Fruit fly (Drosophila melanogaster) whole organism, embryonic: ENCODE results near the gene Root.
A peak's percentile ranks its signal among the peaks of the same experiment; 100 is the strongest.

ENCODE experiments used
- B-H2 ChIP-seq: fragments of 200-800 bp; sonication (Bioruptor generic); optimal IDR thresholded peaks from 2 replicates; lab custom pipeline; 2018; ENCODE audit warnings: missing biosample characterization, mild to moderate bottlenecking, missing genetic modification characterization
- BtbVII ChIP-seq: fragments of 200-800 bp; sonication (Bioruptor generic); optimal IDR thresholded peaks from 3 replicates; lab custom pipeline; 2017; ENCODE audit warnings: missing biosample characterization, mild to moderate bottlenecking, missing genetic modification characterization
- CG10543 ChIP-seq: fragments of 200-800 bp; sonication (Bioruptor generic); optimal IDR thresholded peaks from 3 replicates; lab custom pipeline; 2017; ENCODE audit warnings: missing biosample characterization, mild to moderate bottlenecking, missing genetic modification characterization, moderate library complexity
- CG11504 ChIP-seq: fragments of 200-800 bp; sonication (Bioruptor generic); optimal IDR thresholded peaks from 3 replicates; lab custom pipeline; 2019; ENCODE audit warnings: missing biosample characterization, mild to moderate bottlenecking, missing genetic modification characterization, moderate library complexity
- CG12299 ChIP-seq: fragments of 200-800 bp; sonication (Bioruptor generic); optimal IDR thresholded peaks from 2 replicates; lab custom pipeline; 2018; ENCODE audit warnings: missing biosample characterization, mild to moderate bottlenecking, missing genetic modification characterization
- CG14014 ChIP-seq: fragments of 200-800 bp; sonication (Bioruptor generic); IDR thresholded peaks from 2 replicates; pipeline ENCODE4 v1.3.6; 2022; ENCODE audit warnings: missing biosample characterization, missing genetic modification characterization
- CG15269 ChIP-seq: fragments of 200-800 bp; sonication (Bioruptor generic); optimal IDR thresholded peaks from 2 replicates; lab custom pipeline; 2018; ENCODE audit warnings: missing biosample characterization, mild to moderate bottlenecking, missing genetic modification characterization, moderate library complexity
- CG15601 ChIP-seq: fragments of 200-800 bp; sonication (Bioruptor generic); optimal IDR thresholded peaks from 3 replicates; lab custom pipeline; 2019; ENCODE audit warnings: missing biosample characterization, mild to moderate bottlenecking, missing genetic modification characterization, moderate library complexity
- CG16863 ChIP-seq: fragments of 200-800 bp; sonication (Bioruptor generic); optimal IDR thresholded peaks from 3 replicates; lab custom pipeline; 2016; ENCODE audit warnings: missing biosample characterization, missing genetic modification characterization
- CG2678 ChIP-seq: fragments of 200-800 bp; sonication (Bioruptor generic); optimal IDR thresholded peaks from 3 replicates; lab custom pipeline; 2019; ENCODE audit warnings: missing biosample characterization, mild to moderate bottlenecking, missing genetic modification characterization, moderate library complexity
- CG34376 ChIP-seq: fragments of 200-800 bp; sonication (Bioruptor generic); optimal IDR thresholded peaks from 2 replicates; lab custom pipeline; 2018; ENCODE audit warnings: missing biosample characterization, mild to moderate bottlenecking, missing genetic modification characterization
- CG8478 ChIP-seq: fragments of >200 bp; optimal IDR thresholded peaks from 2 replicates; lab custom pipeline; 2018
- CG8924 ChIP-seq: fragments of 200-800 bp; optimal IDR thresholded peaks from 3 replicates; lab custom pipeline; 2019; ENCODE audit warnings: missing biosample characterization, mild to moderate bottlenecking, missing genetic modification characterization, moderate library complexity
- CG9437 ChIP-seq: fragments of 200-800 bp; sonication (Bioruptor generic); optimal IDR thresholded peaks from 2 replicates; lab custom pipeline; 2018; ENCODE audit warnings: missing biosample characterization, mild to moderate bottlenecking, missing genetic modification characterization
- Dek ChIP-seq: fragments of 200-800 bp; sonication (Bioruptor generic); optimal IDR thresholded peaks from 3 replicates; lab custom pipeline; 2019; ENCODE audit warnings: missing biosample characterization, mild to moderate bottlenecking, missing genetic modification characterization, moderate library complexity
- Ets65A ChIP-seq: fragments of 200-800 bp; sonication (Bioruptor generic); peaks from one replicate; lab custom pipeline; 2016; ENCODE audit warnings: missing biosample characterization, missing genetic modification characterization
- Fer1 ChIP-seq: fragments of 200-800 bp; sonication (Bioruptor generic); optimal IDR thresholded peaks from 2 replicates; lab custom pipeline; 2017; ENCODE audit warnings: missing biosample characterization, mild to moderate bottlenecking, missing genetic modification characterization
- Fer2 ChIP-seq: fragments of 200-800 bp; sonication (Bioruptor generic); optimal IDR thresholded peaks from 2 replicates; lab custom pipeline; 2018; ENCODE audit warnings: missing biosample characterization, mild to moderate bottlenecking, missing genetic modification characterization, moderate library complexity
- Hmr ChIP-seq: fragments of 200-800 bp; sonication (Bioruptor generic); optimal IDR thresholded peaks from 3 replicates; lab custom pipeline; 2017; ENCODE audit warnings: mild to moderate bottlenecking, missing biosample characterization, missing genetic modification reagents, missing genetic modification characterization
- Lpt ChIP-seq: fragments of >200 bp; optimal IDR thresholded peaks from 2 replicates; lab custom pipeline; 2018; ENCODE audit warnings: missing biosample characterization, missing genetic modification characterization
- Med ChIP-seq: fragments of 200-800 bp; sonication (Bioruptor generic); peaks from one replicate; lab custom pipeline; 2016; ENCODE audit warnings: missing biosample characterization, missing genetic modification characterization, mild to moderate bottlenecking, inconsistent platforms, moderate library complexity
- Pdp1 ChIP-seq, 2 experiments: fragments of 200-800 bp; sonication (Bioruptor generic); optimal IDR thresholded peaks; 3 replicates each; lab custom pipeline; 2016; ENCODE audit warnings: missing biosample characterization in 2 of 2, missing genetic modification characterization in 2 of 2, mild to moderate bottlenecking in 1 of 2, moderate library complexity in 1 of 2
- Rfx ChIP-seq: fragments of 200-800 bp; sonication (Bioruptor generic); IDR thresholded peaks from 2 replicates; pipeline ENCODE4 v1.3.6; 2022; ENCODE audit warnings: missing biosample characterization, missing genetic modification characterization
- Six4 ChIP-seq: fragments of 200-800 bp; sonication (Bioruptor generic); optimal IDR thresholded peaks from 2 replicates; lab custom pipeline; 2016; ENCODE audit warnings: missing biosample characterization, missing genetic modification characterization
- Sox100B ChIP-seq: fragments of 200-800 bp; sonication (Bioruptor generic); optimal IDR thresholded peaks from 3 replicates; lab custom pipeline; 2018; ENCODE audit warnings: missing biosample characterization, mild to moderate bottlenecking, missing genetic modification characterization
- Trl ChIP-seq, 3 experiments: fragments of >200 bp in 2 of 3; fragments of 200-800 bp in 1 of 3; sonication (Bioruptor generic) in 1 of 3; optimal IDR thresholded peaks; 2 replicates in 1 of 3; 3 replicates in 2 of 3; lab custom pipeline; 2016 to 2017; ENCODE audit warnings: missing biosample characterization in 1 of 3, missing genetic modification characterization in 1 of 3
- abd-A ChIP-seq: fragments of 200-800 bp; sonication (Bioruptor generic); optimal IDR thresholded peaks from 3 replicates; lab custom pipeline; 2019; ENCODE audit warnings: missing biosample characterization, mild to moderate bottlenecking, missing genetic modification characterization, moderate library complexity
- caup ChIP-seq: fragments of 200-800 bp; sonication (Bioruptor generic); optimal IDR thresholded peaks from 3 replicates; lab custom pipeline; 2017; ENCODE audit warnings: missing biosample characterization, mild to moderate bottlenecking, missing genetic modification characterization, moderate library complexity; ENCODE audit not compliant: severe bottlenecking
- cg ChIP-seq: fragments of 200-800 bp; sonication (Bioruptor generic); optimal IDR thresholded peaks from 3 replicates; lab custom pipeline; 2019; ENCODE audit warnings: missing biosample characterization, mild to moderate bottlenecking, missing genetic modification characterization, moderate library complexity
- fru ChIP-seq: fragments of >200 bp; optimal IDR thresholded peaks from 2 replicates; lab custom pipeline; 2017
- gfzf ChIP-seq: fragments of 200-800 bp; sonication (Bioruptor generic); optimal IDR thresholded peaks from 2 replicates; lab custom pipeline; 2016; ENCODE audit warnings: missing biosample characterization, mild to moderate bottlenecking, missing genetic modification characterization, moderate library complexity
- nau ChIP-seq: fragments of 200-800 bp; sonication (Bioruptor generic); optimal IDR thresholded peaks from 3 replicates; lab custom pipeline; 2017; ENCODE audit warnings: missing biosample characterization, mild to moderate bottlenecking, missing genetic modification characterization, missing genetic modification reagents
- nerfin-1 ChIP-seq: fragments of 200-800 bp; sonication (Bioruptor generic); optimal IDR thresholded peaks from 3 replicates; lab custom pipeline; 2019; ENCODE audit warnings: missing biosample characterization, mild to moderate bottlenecking, missing genetic modification characterization, moderate library complexity
- nom ChIP-seq: fragments of 200-800 bp; sonication (Bioruptor generic); optimal IDR thresholded peaks from 2 replicates; lab custom pipeline; 2017; ENCODE audit warnings: missing biosample characterization, missing genetic modification characterization, mild to moderate bottlenecking, moderate library complexity, missing genetic modification reagents
- onecut ChIP-seq: fragments of 200-800 bp; sonication (Bioruptor generic); IDR thresholded peaks from 2 replicates; pipeline ENCODE4 v1.3.6; 2022; ENCODE audit warnings: missing biosample characterization, missing genetic modification characterization
- sna ChIP-seq: fragments of 200-800 bp; sonication (Bioruptor generic); IDR thresholded peaks from 2 replicates; pipeline ENCODE4 v1.3.6; 2022; ENCODE audit warnings: missing biosample characterization, missing genetic modification characterization; ENCODE audit not compliant: partially characterized antibody
- stwl ChIP-seq: fragments of 200-800 bp; sonication (Bioruptor generic); optimal IDR thresholded peaks from 3 replicates; lab custom pipeline; 2018; ENCODE audit warnings: missing biosample characterization, mild to moderate bottlenecking, missing genetic modification characterization, moderate library complexity
- sug ChIP-seq: fragments of 200-800 bp; optimal IDR thresholded peaks from 2 replicates; lab custom pipeline; 2019; ENCODE audit warnings: missing biosample characterization, mild to moderate bottlenecking, missing genetic modification characterization, moderate library complexity
- vfl ChIP-seq: fragments of 200-800 bp; sonication (Bioruptor generic); optimal IDR thresholded peaks from 2 replicates; lab custom pipeline; 2016; ENCODE audit warnings: missing biosample characterization, missing genetic modification characterization
- yki ChIP-seq: fragments of >200 bp; optimal IDR thresholded peaks from 3 replicates; lab custom pipeline; 2018
- zen2 ChIP-seq: fragments of 200-800 bp; sonication (Bioruptor generic); IDR thresholded peaks from 3 replicates; pipeline ENCODE4 v1.3.6; 2022; ENCODE audit warnings: missing biosample characterization, missing genetic modification characterization; ENCODE audit not compliant: partially characterized antibody
- zfh1 ChIP-seq: fragments of 200-800 bp; sonication (Bioruptor generic); IDR thresholded peaks from 3 replicates; pipeline ENCODE4 v1.3.6; 2022; ENCODE audit warnings: missing biosample characterization, missing genetic modification characterization

Gene Root

DNA sequence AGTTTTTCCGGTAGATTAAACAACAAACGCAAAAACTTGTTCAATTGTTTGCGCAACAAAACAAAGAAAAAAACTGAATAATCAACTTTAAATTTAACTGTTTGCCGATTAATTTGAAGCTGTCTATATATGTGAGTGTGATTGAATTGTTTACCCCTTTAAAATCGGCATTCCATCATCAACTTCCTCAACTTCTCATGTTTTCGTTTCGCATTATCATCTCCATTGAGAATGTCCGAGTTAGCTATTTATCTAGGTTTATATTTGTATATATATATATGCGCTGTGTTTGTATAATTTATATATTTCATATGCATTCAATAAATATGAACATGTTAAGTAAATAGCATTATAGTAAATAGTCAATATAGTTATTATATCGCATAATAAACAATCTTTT lies 10.7 kb upstream of the Root start (continued):
- TF ChIP-seq CG8924 (tag; lab: Kevin White, UChicago) (peak; percentile 15), CG14014 (GFP tag; lab: Robert Waterston, UW) (peak; percentile 15; the same call in 1 of the 2 replicates), stwl (tag; lab: Kevin White, UChicago) (no peak), Rfx (GFP tag; lab: Robert Waterston, UW) (peak; percentile 50; the same call in 1 of the 2 replicates), CG10543 (GFP tag; lab: Kevin White, UChicago) (peak; percentile 32), Dek (tag; lab: Kevin White, UChicago) (peak; percentile 7), sug (peak; percentile 23), CG2678 (tag; lab: Kevin White, UChicago) (peak; percentile 66), Lpt (GFP tag; lab: Kevin White, UChicago) (no peak), BtbVII (GFP tag; lab: Kevin White, UChicago) (peak; percentile 57), B-H2 (GFP tag; lab: Kevin White, UChicago) (peak; percentile 46), zfh1 (GFP tag; lab: Robert Waterston, UW) (no peak), Fer2 (tag; lab: Kevin White, UChicago) (peak; percentile 8), CG11504 (peak; percentile 7), CG15269 (peak; percentile 44), CG8478 (lab: Kevin White, UChicago) (no peak), nau (GFP tag; lab: Kevin White, UChicago) (peak; percentile 15), Fer1 (GFP tag; lab: Kevin White, UChicago) (peak; percentile 50), Hmr (GFP tag; lab: Kevin White, UChicago) (peak; percentile 65), caup (GFP tag; lab: Kevin White, UChicago) (peak; percentile 42)
- TF ChIP-seq, all 482 proteins: peak for 38

DNA sequence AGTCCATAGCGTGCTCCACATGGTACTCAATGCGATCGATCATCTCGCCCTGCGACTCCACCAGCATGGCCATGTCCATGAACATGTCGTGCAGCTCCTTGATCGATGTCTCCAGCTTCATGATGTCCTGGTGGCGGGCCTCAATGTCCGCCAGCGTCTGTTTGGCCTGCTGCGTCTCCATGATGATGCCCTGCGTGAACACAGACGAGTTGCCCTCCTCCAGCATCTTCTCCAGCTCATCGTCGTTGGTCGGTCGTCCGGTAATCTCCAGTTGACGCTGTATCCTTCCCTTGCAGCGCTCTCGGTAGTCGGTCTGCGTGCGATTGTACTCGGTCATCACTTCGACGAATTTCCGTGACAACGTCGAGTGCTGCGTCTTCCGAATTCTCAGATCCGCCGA lies 9.4 kb upstream of the Root start:
- no peak for TF ChIP-seq Six4 (GFP tag; lab: Kevin White, UChicago)
- peak; percentile 84 for TF ChIP-seq Ets65A
- 0 out of 3 replicates have a peak, but pooled peaks have one; percentile 5 for TF ChIP-seq zen2 (GFP tag; lab: Robert Waterston, UW)
- no peak for TF ChIP-seq vfl (GFP tag; lab: Kevin White, UChicago)
- TF ChIP-seq Med (GFP tag; lab: Kevin White, UChicago) = peak; percentile 56

DNA sequence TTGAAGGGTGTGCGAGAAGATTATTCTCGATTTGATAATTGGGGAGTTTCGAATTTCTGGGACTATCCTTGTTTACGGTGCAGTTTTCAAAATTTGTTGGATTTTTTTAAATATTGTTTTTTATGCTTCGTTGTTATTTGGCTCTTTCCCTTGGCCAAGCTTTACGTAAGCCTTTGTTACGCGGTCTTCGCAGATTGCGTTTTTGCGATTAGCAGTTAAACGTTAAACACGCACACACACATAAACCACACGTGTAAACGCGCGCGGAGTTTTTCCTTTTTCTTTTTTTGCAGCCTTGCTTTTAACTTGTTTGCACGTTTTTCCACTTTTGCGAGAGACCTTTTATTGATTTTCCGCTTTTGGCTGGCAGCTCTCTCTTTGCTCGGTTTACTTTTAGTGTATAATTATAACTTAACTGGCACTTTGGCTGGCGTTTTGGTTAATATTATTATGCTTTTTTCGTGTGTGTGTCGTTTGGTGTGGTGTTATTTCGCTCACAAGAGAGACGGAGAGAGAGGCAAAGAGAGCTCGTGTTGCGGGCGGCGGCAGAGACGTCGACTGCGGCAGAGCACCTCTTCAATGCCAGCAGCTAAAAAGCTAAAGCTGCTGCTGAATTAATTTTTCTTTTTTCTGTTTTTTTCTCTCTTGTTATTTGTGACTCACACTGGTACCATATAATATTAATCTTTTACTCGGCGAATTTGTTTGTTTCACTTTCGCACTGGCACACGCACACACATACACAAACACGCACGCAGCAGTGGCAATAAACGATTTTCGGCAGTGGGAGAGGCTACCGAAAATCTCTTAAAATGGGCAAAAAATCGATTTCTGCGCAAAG lies 8.4 kb upstream of the Root start:
- TF ChIP-seq nom = peak; percentile 26
- no peak for TF ChIP-seq Six4 (GFP tag; lab: Kevin White, UChicago)
- peak; percentile 43 for TF ChIP-seq CG12299 (tag; lab: Kevin White, UChicago)
- peak; percentile 59 for TF ChIP-seq CG34376 (GFP tag; lab: Kevin White, UChicago)
- TF ChIP-seq Med (GFP tag; lab: Kevin White, UChicago) = peak; percentile 20
- no peak for TF ChIP-seq CG16863
- TF ChIP-seq abd-A = peak; percentile 73
- no peak for TF ChIP-seq Sox100B (GFP tag; lab: Kevin White, UChicago)
- TF ChIP-seq onecut = peak; percentile 94
- TF ChIP-seq gfzf (GFP tag; lab: Kevin White, UChicago) = no peak
- TF ChIP-seq CG9437 = peak; percentile 75
- TF ChIP-seq CG15601 (tag; lab: Kevin White, UChicago) = no peak
- TF ChIP-seq nerfin-1 (tag; lab: Kevin White, UChicago) = peak; percentile 77
- no peak for TF ChIP-seq fru (lab: Kevin White, UChicago)
- peak in 1 of 2 experiments; percentile 52 for TF ChIP-seq Pdp1 (GFP tag; optimal IDR thresholded peaks at IDR 0.05; lab: Kevin White, UChicago)
- peak; percentile 86 to 95 for TF ChIP-seq Trl (optimal IDR thresholded peaks at IDR 0.05; lab: Kevin White, UChicago)
- TF ChIP-seq Trl (GFP tag; optimal IDR thresholded peaks at IDR 0.05; lab: Kevin White, UChicago) = no peak
- TF ChIP-seq CG8924 (tag; lab: Kevin White, UChicago) = peak; percentile 71
- TF ChIP-seq cg (GFP tag; lab: Kevin White, UChicago) = peak; percentile 65
- TF ChIP-seq yki = peak; percentile 2
- no peak for TF ChIP-seq sna
- TF ChIP-seq, all 482 proteins: peak for 13
